Fruit fly (Drosophila melanogaster) whole organism, embryonic: ENCODE data around the gene Cyp4d1.

Source experiments
- ATbp ChIP-seq: fragments of 200-800 bp; sonication (Bioruptor generic); optimal IDR thresholded peaks from 2 replicates; lab custom pipeline; 2017; ENCODE audit warnings: missing biosample characterization, mild to moderate bottlenecking, missing genetic modification characterization, missing genetic modification reagents
- Ada2b ChIP-seq: fragments of 200-800 bp; sonication (Bioruptor generic); IDR thresholded peaks from 2 replicates; pipeline ENCODE4 v1.3.6; 2022; ENCODE audit warnings: missing biosample characterization, missing genetic modification characterization
- Asciz ChIP-seq: fragments of 200-800 bp; sonication (Bioruptor generic); optimal IDR thresholded peaks from 2 replicates; lab custom pipeline; 2017; ENCODE audit warnings: missing biosample characterization, mild to moderate bottlenecking, missing genetic modification characterization, missing genetic modification reagents
- CG10979 ChIP-seq: fragments of 200-800 bp; sonication (Bioruptor generic); optimal IDR thresholded peaks from 2 replicates; lab custom pipeline; 2018; ENCODE audit warnings: missing biosample characterization, mild to moderate bottlenecking, missing genetic modification characterization, moderate library complexity
- CG13123 ChIP-seq: fragments of 200-800 bp; sonication (Bioruptor generic); optimal IDR thresholded peaks from 2 replicates; lab custom pipeline; 2016; ENCODE audit warnings: missing biosample characterization, missing genetic modification characterization
- CG13296 ChIP-seq: fragments of 200-800 bp; sonication (Bioruptor generic); optimal IDR thresholded peaks from 3 replicates; lab custom pipeline; 2018; ENCODE audit warnings: missing biosample characterization, mild to moderate bottlenecking, missing genetic modification characterization
- CG14050 ChIP-seq: fragments of 200-800 bp; sonication (Bioruptor generic); IDR thresholded peaks from 3 replicates; pipeline ENCODE4 v1.3.6; 2022; ENCODE audit warnings: missing biosample characterization, missing genetic modification characterization
- CG15073 ChIP-seq: fragments of 200-800 bp; sonication (Bioruptor generic); optimal IDR thresholded peaks from 2 replicates; lab custom pipeline; 2016; ENCODE audit warnings: missing biosample characterization, missing genetic modification characterization
- CG1602 ChIP-seq: fragments of 200-800 bp; sonication (Bioruptor generic); optimal IDR thresholded peaks from 3 replicates; lab custom pipeline; 2016; ENCODE audit warnings: missing biosample characterization, missing genetic modification characterization
- CG18262 ChIP-seq: fragments of 200-800 bp; optimal IDR thresholded peaks from 3 replicates; lab custom pipeline; 2019; ENCODE audit warnings: missing biosample characterization, mild to moderate bottlenecking, missing genetic modification characterization, moderate library complexity
- CG34376 ChIP-seq: fragments of 200-800 bp; sonication (Bioruptor generic); optimal IDR thresholded peaks from 2 replicates; lab custom pipeline; 2018; ENCODE audit warnings: missing biosample characterization, mild to moderate bottlenecking, missing genetic modification characterization
- CG6175 ChIP-seq: fragments of 200-800 bp; sonication (Bioruptor generic); IDR thresholded peaks from 3 replicates; pipeline ENCODE4 v1.3.6; 2022; ENCODE audit warnings: missing biosample characterization, missing genetic modification characterization
- CG6689 ChIP-seq: fragments of 200-800 bp; sonication (Bioruptor generic); IDR thresholded peaks from 2 replicates; pipeline ENCODE4 v1.3.6; 2022; ENCODE audit warnings: missing biosample characterization, missing genetic modification characterization
- CG6791 ChIP-seq: fragments of 200-800 bp; sonication (Bioruptor generic); IDR thresholded peaks from 3 replicates; pipeline ENCODE4 v1.3.6; 2022; ENCODE audit warnings: missing biosample characterization, missing genetic modification characterization; ENCODE audit not compliant: partially characterized antibody
- CG8290 ChIP-seq, 3 experiments: fragments of 200-800 bp; sonication (Bioruptor generic); optimal IDR thresholded peaks; 2 replicates each; lab custom pipeline; 2016 to 2019; ENCODE audit warnings: missing biosample characterization in 3 of 3, missing genetic modification characterization in 3 of 3, mild to moderate bottlenecking in 2 of 3, moderate library complexity in 1 of 3
- CG8924 ChIP-seq: fragments of 200-800 bp; optimal IDR thresholded peaks from 3 replicates; lab custom pipeline; 2019; ENCODE audit warnings: missing biosample characterization, mild to moderate bottlenecking, missing genetic modification characterization, moderate library complexity
- CG8944 ChIP-seq: fragments of 200-800 bp; sonication (Bioruptor generic); optimal IDR thresholded peaks from 3 replicates; lab custom pipeline; 2016; ENCODE audit warnings: missing biosample characterization, missing genetic modification characterization
- CG9817 ChIP-seq: fragments of 200-800 bp; sonication (Bioruptor generic); optimal IDR thresholded peaks from 2 replicates; lab custom pipeline; 2018; ENCODE audit warnings: missing biosample characterization, mild to moderate bottlenecking, missing genetic modification characterization, moderate library complexity
- CHES-1-like ChIP-seq: fragments of 200-800 bp; sonication (Bioruptor generic); optimal IDR thresholded peaks from 2 replicates; lab custom pipeline; 2016; ENCODE audit warnings: missing biosample characterization, missing genetic modification characterization
- D19B ChIP-seq: fragments of 200-800 bp; sonication (Bioruptor generic); optimal IDR thresholded peaks from 2 replicates; lab custom pipeline; 2017; ENCODE audit warnings: missing biosample characterization, mild to moderate bottlenecking, missing genetic modification characterization
- HLH54F ChIP-seq: fragments of 200-800 bp; sonication (Bioruptor generic); optimal IDR thresholded peaks from 3 replicates; lab custom pipeline; 2016; ENCODE audit warnings: missing biosample characterization, missing genetic modification characterization
- Hmx ChIP-seq: fragments of 200-800 bp; sonication (Bioruptor generic); optimal IDR thresholded peaks from 2 replicates; lab custom pipeline; 2016; ENCODE audit warnings: missing biosample characterization, missing genetic modification characterization
- Hsf ChIP-seq: fragments of 200-800 bp; sonication (Bioruptor generic); optimal IDR thresholded peaks from 3 replicates; lab custom pipeline; 2016; ENCODE audit warnings: missing biosample characterization, missing genetic modification characterization
- Mes4 ChIP-seq: fragments of 200-800 bp; sonication (Bioruptor generic); optimal IDR thresholded peaks from 2 replicates; lab custom pipeline; 2016; ENCODE audit warnings: missing biosample characterization, missing genetic modification characterization
- NFAT ChIP-seq: fragments of 200-800 bp; sonication (Bioruptor generic); IDR thresholded peaks from 2 replicates; pipeline ENCODE4 v1.3.6; 2022; ENCODE audit warnings: missing biosample characterization, missing genetic modification characterization
- Optix ChIP-seq: fragments of 200-800 bp; sonication (Bioruptor generic); IDR thresholded peaks from 3 replicates; pipeline ENCODE4 v1.3.6; 2022; ENCODE audit warnings: missing biosample characterization, missing genetic modification characterization
- Pdp1 ChIP-seq, 2 experiments: fragments of 200-800 bp; sonication (Bioruptor generic); optimal IDR thresholded peaks; 3 replicates each; lab custom pipeline; 2016; ENCODE audit warnings: missing biosample characterization in 2 of 2, missing genetic modification characterization in 2 of 2, mild to moderate bottlenecking in 1 of 2, moderate library complexity in 1 of 2
- Side ChIP-seq: fragments of 200-800 bp; sonication (Bioruptor generic); optimal IDR thresholded peaks from 2 replicates; lab custom pipeline; 2016; ENCODE audit warnings: missing biosample characterization, missing genetic modification characterization
- Trl ChIP-seq, 3 experiments: fragments of >200 bp in 2 of 3; fragments of 200-800 bp in 1 of 3; sonication (Bioruptor generic) in 1 of 3; optimal IDR thresholded peaks; 2 replicates in 1 of 3; 3 replicates in 2 of 3; lab custom pipeline; 2016 to 2017; ENCODE audit warnings: missing biosample characterization in 1 of 3, missing genetic modification characterization in 1 of 3
- YL-1 ChIP-seq: fragments of 200-800 bp; sonication (Bioruptor generic); optimal IDR thresholded peaks from 3 replicates; lab custom pipeline; 2017; ENCODE audit warnings: missing biosample characterization, mild to moderate bottlenecking, missing genetic modification characterization
- aop ChIP-seq: fragments of 200-800 bp; sonication (Bioruptor generic); IDR thresholded peaks from 2 replicates; pipeline ENCODE4 v1.3.6; 2022; ENCODE audit warnings: missing biosample characterization, missing genetic modification characterization
- bbx ChIP-seq: fragments of 200-800 bp; sonication (Bioruptor generic); IDR thresholded peaks from 2 replicates; pipeline ENCODE4 v1.3.6; 2022; ENCODE audit warnings: missing biosample characterization, missing genetic modification characterization; ENCODE audit not compliant: partially characterized antibody
- crol ChIP-seq: fragments of 200-800 bp; sonication (Bioruptor generic); IDR thresholded peaks from 2 replicates; pipeline ENCODE4 v1.3.6; 2022; ENCODE audit warnings: missing biosample characterization, missing genetic modification characterization
- dati ChIP-seq: fragments of 200-800 bp; sonication (Bioruptor generic); IDR thresholded peaks from 2 replicates; pipeline ENCODE4 v1.3.6; 2022; ENCODE audit warnings: missing biosample characterization, missing genetic modification characterization
- fd96Cb ChIP-seq: fragments of 200-800 bp; sonication (Bioruptor generic); optimal IDR thresholded peaks from 2 replicates; lab custom pipeline; 2018; ENCODE audit warnings: missing biosample characterization, mild to moderate bottlenecking, missing genetic modification characterization, moderate library complexity
- grau ChIP-seq: fragments of 200-800 bp; optimal IDR thresholded peaks from 3 replicates; lab custom pipeline; 2019; ENCODE audit warnings: missing biosample characterization, mild to moderate bottlenecking, missing genetic modification characterization, moderate library complexity
- lab ChIP-seq: fragments of 200-800 bp; sonication (Bioruptor generic); optimal IDR thresholded peaks from 3 replicates; lab custom pipeline; 2017; ENCODE audit warnings: missing biosample characterization, missing genetic modification characterization, mild to moderate bottlenecking, moderate library complexity, missing genetic modification reagents
- lbe ChIP-seq: fragments of 200-800 bp; sonication (Bioruptor generic); optimal IDR thresholded peaks from 2 replicates; lab custom pipeline; 2016; ENCODE audit warnings: missing biosample characterization, mild to moderate bottlenecking, missing genetic modification characterization
- nerfin-1 ChIP-seq: fragments of 200-800 bp; sonication (Bioruptor generic); optimal IDR thresholded peaks from 3 replicates; lab custom pipeline; 2019; ENCODE audit warnings: missing biosample characterization, mild to moderate bottlenecking, missing genetic modification characterization, moderate library complexity
- nmo ChIP-seq: fragments of 200-800 bp; sonication (Bioruptor generic); optimal IDR thresholded peaks from 2 replicates; lab custom pipeline; 2018; ENCODE audit warnings: missing biosample characterization, mild to moderate bottlenecking, missing genetic modification characterization, moderate library complexity
- org-1 ChIP-seq: fragments of 200-800 bp; sonication (Bioruptor generic); optimal IDR thresholded peaks from 2 replicates; lab custom pipeline; 2017; ENCODE audit warnings: missing biosample characterization, missing genetic modification characterization
- pho ChIP-seq: fragments of 200-800 bp; sonication (Bioruptor generic); optimal IDR thresholded peaks from 2 replicates; lab custom pipeline; 2016; ENCODE audit warnings: missing biosample characterization, missing genetic modification characterization
- phol ChIP-seq: fragments of 200-800 bp; sonication (Bioruptor generic); optimal IDR thresholded peaks from 3 replicates; lab custom pipeline; 2018; ENCODE audit warnings: missing biosample characterization, mild to moderate bottlenecking, missing genetic modification characterization, moderate library complexity
- sqz ChIP-seq: fragments of 200-800 bp; sonication (Bioruptor generic); optimal IDR thresholded peaks from 3 replicates; lab custom pipeline; 2018; ENCODE audit warnings: missing biosample characterization, mild to moderate bottlenecking, missing genetic modification characterization
- tna ChIP-seq: fragments of 200-800 bp; sonication (Bioruptor generic); IDR thresholded peaks from 2 replicates; pipeline ENCODE4 v1.3.6; 2022; ENCODE audit warnings: missing biosample characterization, missing genetic modification characterization; ENCODE audit not compliant: partially characterized antibody
- toy ChIP-seq: fragments of 200-800 bp; sonication (Bioruptor generic); IDR thresholded peaks from 2 replicates; pipeline ENCODE4 v1.3.6; 2022; ENCODE audit warnings: missing biosample characterization, missing genetic modification characterization
- trem ChIP-seq: fragments of 200-800 bp; optimal IDR thresholded peaks from 3 replicates; lab custom pipeline; 2019; ENCODE audit warnings: missing biosample characterization, mild to moderate bottlenecking, missing genetic modification characterization, moderate library complexity
- tup ChIP-seq: fragments of 200-800 bp; sonication (Bioruptor generic); optimal IDR thresholded peaks from 2 replicates; lab custom pipeline; 2016; ENCODE audit warnings: missing biosample characterization, mild to moderate bottlenecking, missing genetic modification characterization, moderate library complexity
- zen ChIP-seq: fragments of 200-800 bp; sonication (Bioruptor generic); optimal IDR thresholded peaks from 3 replicates; lab custom pipeline; 2018; ENCODE audit warnings: missing biosample characterization, mild to moderate bottlenecking, missing genetic modification characterization, moderate library complexity
- zen2 ChIP-seq: fragments of 200-800 bp; sonication (Bioruptor generic); IDR thresholded peaks from 3 replicates; pipeline ENCODE4 v1.3.6; 2022; ENCODE audit warnings: missing biosample characterization, missing genetic modification characterization; ENCODE audit not compliant: partially characterized antibody

Gene Cyp4d1

dm6 chrX:2166129-2166528, 4.1 kb upstream of the Cyp4d1 start (continued):
- TF ChIP-seq zen: no peak
- no peak for TF ChIP-seq CG6175
- no peak for TF ChIP-seq trem (tag; lab: Kevin White, UChicago)
- TF ChIP-seq grau: peak; percentile 19
- no peak for TF ChIP-seq CG15073 (GFP tag; lab: Kevin White, UChicago)
- no peak for TF ChIP-seq crol (GFP tag; lab: Robert Waterston, UW)
- TF ChIP-seq NFAT (GFP tag; lab: Robert Waterston, UW): no peak
- no peak for TF ChIP-seq Trl (optimal IDR thresholded peaks at IDR 0.05; lab: Kevin White, UChicago)
- no peak for TF ChIP-seq Trl (GFP tag; optimal IDR thresholded peaks at IDR 0.05; lab: Kevin White, UChicago)
- TF ChIP-seq CG1602 (GFP tag; lab: Kevin White, UChicago): peak; percentile 19
- no peak for TF ChIP-seq YL-1 (GFP tag; lab: Kevin White, UChicago)
- no peak for TF ChIP-seq CG6791 (GFP tag; lab: Robert Waterston, UW)
- TF ChIP-seq CG6689 (GFP tag; lab: Robert Waterston, UW): peak; percentile 45; the same call in 1 of the 2 replicates
- no peak for TF ChIP-seq CG8290 (GFP tag; optimal IDR thresholded peaks at IDR 0.05; lab: Kevin White, UChicago)
- TF ChIP-seq CG8290 (tag; optimal IDR thresholded peaks at IDR 0.05; lab: Kevin White, UChicago): peak in 1 of 2 experiments; percentile 46
- peak; percentile 62; the same call in 1 of the 2 replicates for TF ChIP-seq dati (GFP tag; lab: Robert Waterston, UW)
- no peak for TF ChIP-seq CG13296
- no peak for TF ChIP-seq D19B (GFP tag; lab: Kevin White, UChicago)
- 0 out of 2 replicates have a peak, but pooled peaks have one; percentile 26 for TF ChIP-seq aop (GFP tag; lab: Robert Waterston, UW)
- TF ChIP-seq zen2 (GFP tag; lab: Robert Waterston, UW): no peak
- peak; percentile 65; the same call in 2 of the 3 replicates for TF ChIP-seq Optix (GFP tag; lab: Robert Waterston, UW)
- peak; percentile 51 for TF ChIP-seq phol (tag; lab: Kevin White, UChicago)
- TF ChIP-seq tup (GFP tag; lab: Kevin White, UChicago): no peak
- no peak for TF ChIP-seq CG34376 (GFP tag; lab: Kevin White, UChicago)
- no peak for TF ChIP-seq CG8924 (tag; lab: Kevin White, UChicago)
- no peak for TF ChIP-seq CG9817 (tag; lab: Kevin White, UChicago)
- TF ChIP-seq Side (GFP tag; lab: Kevin White, UChicago): no peak
- TF ChIP-seq Hsf (GFP tag; lab: Kevin White, UChicago): peak; percentile 13
- peak; percentile 36 for TF ChIP-seq CG18262 (tag; lab: Kevin White, UChicago)
- no peak for TF ChIP-seq CHES-1-like (GFP tag; lab: Kevin White, UChicago)
- TF ChIP-seq ATbp (GFP tag; lab: Kevin White, UChicago): peak; percentile 71
- no peak for TF ChIP-seq pho (GFP tag; lab: Kevin White, UChicago)
- TF ChIP-seq nerfin-1 (tag; lab: Kevin White, UChicago): no peak
- no peak for TF ChIP-seq Hmx (GFP tag; lab: Kevin White, UChicago)
- no peak for TF ChIP-seq toy (GFP tag; lab: Robert Waterston, UW)
- TF ChIP-seq sqz (GFP tag; lab: Kevin White, UChicago): no peak
- TF ChIP-seq HLH54F: no peak
- TF ChIP-seq fd96Cb (tag; lab: Kevin White, UChicago): peak; percentile 51
- TF ChIP-seq Ada2b (GFP tag; lab: Robert Waterston, UW): peak; percentile 43
- TF ChIP-seq bbx: no peak
- no peak for TF ChIP-seq lbe
- peak; percentile 6 for TF ChIP-seq nmo
- TF ChIP-seq lab (GFP tag; lab: Kevin White, UChicago): peak; percentile 28
- peak; percentile 53 for TF ChIP-seq CG10979 (tag; lab: Kevin White, UChicago)
- TF ChIP-seq CG13123: no peak
- no peak for TF ChIP-seq Pdp1 (GFP tag; optimal IDR thresholded peaks at IDR 0.05; lab: Kevin White, UChicago)
- TF ChIP-seq Mes4 (GFP tag; lab: Kevin White, UChicago): peak; percentile 43
- TF ChIP-seq Asciz: peak; percentile 44
- TF ChIP-seq tna: no peak
- peak; percentile 27 for TF ChIP-seq org-1 (GFP tag; lab: Kevin White, UChicago)
- TF ChIP-seq CG8944 (GFP tag; lab: Kevin White, UChicago): peak; percentile 50
- TF ChIP-seq CG14050: peak; percentile 50; the same call in 2 of the 3 replicates
